Fruit fly (Drosophila melanogaster): ENCODE measurements around the gene mRpS18B.

DNA sequence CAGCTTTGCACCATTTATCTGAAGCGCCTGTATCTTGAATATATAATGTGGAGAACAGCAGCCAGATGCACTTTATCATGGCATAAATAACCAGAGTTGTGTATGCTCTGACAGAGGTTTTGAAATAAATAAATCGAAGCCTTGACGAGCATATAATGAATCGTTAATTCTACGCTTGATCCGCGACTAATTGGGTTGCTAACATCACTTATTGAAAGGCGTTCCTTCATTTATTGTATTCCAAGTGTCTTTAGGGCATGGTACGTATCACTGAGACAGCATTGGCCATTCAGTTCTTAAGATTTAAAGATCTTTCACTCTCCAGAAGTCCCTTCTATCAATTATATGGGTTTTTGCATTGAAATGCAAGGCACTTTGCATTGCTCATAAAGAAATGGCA lies 37.8 kb upstream of the mRpS18B start, which contains the start of gene CG10651:
- TF ChIP-seq brk (GFP tag; optimal IDR thresholded peaks at IDR 0.05) (no peak), psq (GFP tag; optimal IDR thresholded peaks at IDR 0.05) (no peak), fru (GFP tag; optimal IDR thresholded peaks at IDR 0.05) (no peak), h (GFP tag; optimal IDR thresholded peaks at IDR 0.05) (no peak), br (GFP tag; optimal IDR thresholded peaks at IDR 0.05) (no peak), pan (optimal IDR thresholded peaks at IDR 0.05) (no peak), dsf (GFP tag; optimal IDR thresholded peaks at IDR 0.05; ENCODE audit: borderline replicate concordance) (no peak)

All from whole organism, wandering third instar larva.